Worm (Caenorhabditis elegans) whole organism, L4 larva: ENCODE data around the gene F01D5.1.

ENCODE experiments used
- F10B5.3 ChIP-seq: sonication (generic microtip); optimal IDR thresholded peaks from 2 replicates; lab custom pipeline; 2016; ENCODE audit warnings: mild to moderate bottlenecking, missing genetic modification characterization, missing compliant biosample characterization
- F26F4.8 ChIP-seq: fragments of 200-800 bp; sonication (Bioruptor generic); conservative IDR thresholded peaks from 2 replicates; pipeline ENCODE4 v1.3.6; 2022; ENCODE audit warnings: missing genetic modification characterization, missing compliant biosample characterization
- F44E2.7 ChIP-seq: fragments of 200-800 bp; sonication (Bioruptor generic); IDR thresholded peaks from 2 replicates; pipeline ENCODE4 v2.1.2; 2022; ENCODE audit warnings: missing genetic modification characterization, missing compliant biosample characterization
- Y105C5A.15 ChIP-seq: fragments of 200-800 bp; sonication (Bioruptor generic); IDR thresholded peaks from 2 replicates; pipeline ENCODE4 v1.3.6; 2022; ENCODE audit warnings: missing genetic modification characterization, missing compliant biosample characterization
- Y5F2A.4 ChIP-seq: fragments of 200-800 bp; sonication (Bioruptor generic); optimal IDR thresholded peaks from 2 replicates; lab custom pipeline; 2018; ENCODE audit warnings: mild to moderate bottlenecking, missing genetic modification characterization, missing compliant biosample characterization
- aha-1 ChIP-seq: fragments of 150-350 bp; peaks from one replicate; lab custom pipeline; 2014; ENCODE audit warnings: missing biosample characterization, missing genetic modification characterization
- aly-2 ChIP-seq: sonication (generic microtip); optimal IDR thresholded peaks from 2 replicates; lab custom pipeline; 2018; ENCODE audit warnings: missing biosample characterization, missing genetic modification characterization
- ama-1 ChIP-seq: fragments of 150-350 bp; optimal IDR thresholded peaks from 2 replicates; lab custom pipeline; 2014; ENCODE audit warnings: inconsistent platforms, mixed read lengths
- attf-4 ChIP-seq: sonication (generic microtip); optimal IDR thresholded peaks from 3 replicates; lab custom pipeline; 2017; ENCODE audit warnings: missing biosample characterization, missing genetic modification characterization
- ceh-28 ChIP-seq: fragments of 150-350 bp; optimal IDR thresholded peaks from 2 replicates; lab custom pipeline; 2014; ENCODE audit warnings: missing biosample characterization, missing genetic modification reagents, missing genetic modification characterization
- ceh-62 ChIP-seq: sonication (generic microtip); optimal IDR thresholded peaks from 2 replicates; lab custom pipeline; 2017; ENCODE audit warnings: missing biosample characterization, missing genetic modification characterization
- ceh-82 ChIP-seq: sonication (generic microtip); optimal IDR thresholded peaks from 2 replicates; lab custom pipeline; 2017; ENCODE audit warnings: missing biosample characterization, missing genetic modification characterization
- daf-12 ChIP-seq: fragments of 150-350 bp; optimal IDR thresholded peaks from 2 replicates; lab custom pipeline; 2014; ENCODE audit warnings: missing biosample characterization, missing genetic modification reagents, missing genetic modification characterization
- dmd-8 ChIP-seq: fragments of 200-800 bp; sonication (Bioruptor generic); IDR thresholded peaks from 2 replicates; pipeline ENCODE4 v1.3.6; 2022; ENCODE audit warnings: missing genetic modification characterization, missing compliant biosample characterization
- dpl-1 ChIP-seq: fragments of 150-350 bp; optimal IDR thresholded peaks from 2 replicates; lab custom pipeline; 2014; ENCODE audit warnings: missing biosample characterization, missing genetic modification reagents, missing genetic modification characterization
- egl-27 ChIP-seq: sonication (generic microtip); optimal IDR thresholded peaks from 3 replicates; lab custom pipeline; 2017; ENCODE audit warnings: missing biosample characterization, missing genetic modification reagents, missing genetic modification characterization
- fkh-10 ChIP-seq: fragments of 150-350 bp; optimal IDR thresholded peaks from 2 replicates; lab custom pipeline; 2014; ENCODE audit warnings: missing biosample characterization, missing genetic modification reagents, missing genetic modification characterization
- hmg-1.1 ChIP-seq: fragments of 200-800 bp; sonication (Bioruptor generic); IDR thresholded peaks from 2 replicates; pipeline ENCODE4 v1.3.6; 2022; ENCODE audit warnings: missing genetic modification reagents, missing genetic modification characterization, missing compliant biosample characterization
- jun-1 ChIP-seq: fragments of 150-350 bp; optimal IDR thresholded peaks from 2 replicates; lab custom pipeline; 2014; ENCODE audit warnings: missing biosample characterization, missing genetic modification reagents, missing genetic modification characterization
- lim-7 ChIP-seq: fragments of 200-800 bp; sonication (Bioruptor generic); IDR thresholded peaks from 2 replicates; pipeline ENCODE4 v1.3.6; 2022; ENCODE audit warnings: missing genetic modification characterization, missing compliant biosample characterization
- lin-13 ChIP-seq: fragments of 150-350 bp; optimal IDR thresholded peaks from 2 replicates; lab custom pipeline; 2014; ENCODE audit warnings: missing biosample characterization, missing genetic modification reagents, missing genetic modification characterization
- lin-15B ChIP-seq: fragments of 150-350 bp; sonication (generic microtip); optimal IDR thresholded peaks from 3 replicates; lab custom pipeline; 2014; ENCODE audit warnings: missing biosample characterization, missing genetic modification characterization
- lin-29 ChIP-seq: fragments of 200-800 bp; sonication (Bioruptor generic); IDR thresholded peaks from 2 replicates; pipeline ENCODE4 v1.3.6; 2022; ENCODE audit warnings: missing genetic modification reagents, missing genetic modification characterization, missing compliant biosample characterization
- lin-38 ChIP-seq: fragments of 200-800 bp; sonication (Bioruptor generic); IDR thresholded peaks from 2 replicates; pipeline ENCODE4 v1.3.6; 2022; ENCODE audit warnings: missing genetic modification reagents, missing genetic modification characterization, missing compliant biosample characterization
- lin-39 ChIP-seq: fragments of 150-350 bp; optimal IDR thresholded peaks from 2 replicates; lab custom pipeline; 2014; ENCODE audit warnings: missing biosample characterization, missing genetic modification reagents, missing genetic modification characterization
- lsy-2 ChIP-seq, 2 experiments: fragments of 150-350 bp in 1 of 2; sonication (generic microtip) in 1 of 2; optimal IDR thresholded peaks; 2 replicates each; lab custom pipeline; 2014 to 2017; ENCODE audit warnings: missing biosample characterization in 2 of 2, missing genetic modification characterization in 2 of 2
- mdl-1 ChIP-seq, 2 experiments: fragments of 150-350 bp in 1 of 2; sonication (generic microtip) in 1 of 2; optimal IDR thresholded peaks; 2 replicates each; lab custom pipeline; 2014 to 2017; ENCODE audit warnings: missing biosample characterization in 2 of 2, missing genetic modification characterization in 2 of 2
- mdt-29 ChIP-seq: fragments of 200-800 bp; sonication (Bioruptor generic); IDR thresholded peaks from 2 replicates; pipeline ENCODE4 v1.3.6; 2022; ENCODE audit warnings: missing genetic modification reagents, missing genetic modification characterization, missing compliant biosample characterization
- nhr-102 ChIP-seq: sonication (generic microtip); optimal IDR thresholded peaks from 2 replicates; lab custom pipeline; 2016; ENCODE audit warnings: mild to moderate bottlenecking, missing genetic modification characterization, moderate library complexity, missing compliant biosample characterization
- nhr-11 ChIP-seq: fragments of 150-350 bp; optimal IDR thresholded peaks from 2 replicates; lab custom pipeline; 2014; ENCODE audit warnings: missing biosample characterization, missing genetic modification characterization
- nhr-111 ChIP-seq: fragments of 200-800 bp; sonication (Bioruptor generic); optimal IDR thresholded peaks from 2 replicates; lab custom pipeline; 2018; ENCODE audit warnings: mild to moderate bottlenecking, missing genetic modification characterization, missing compliant biosample characterization
- nhr-237 ChIP-seq: sonication (generic microtip); optimal IDR thresholded peaks from 2 replicates; lab custom pipeline; 2017; ENCODE audit warnings: missing biosample characterization, missing genetic modification characterization
- nhr-28 ChIP-seq: fragments of 150-350 bp; optimal IDR thresholded peaks from 2 replicates; lab custom pipeline; 2014; ENCODE audit warnings: missing biosample characterization, missing genetic modification characterization
- nhr-41 ChIP-seq: fragments of 200-800 bp; sonication (Bioruptor generic); IDR thresholded peaks from 2 replicates; pipeline ENCODE4 v1.3.6; 2022; ENCODE audit warnings: missing genetic modification reagents, missing genetic modification characterization, missing compliant biosample characterization
- nhr-6 ChIP-seq: fragments of 150-350 bp; optimal IDR thresholded peaks from 2 replicates; lab custom pipeline; 2014; ENCODE audit warnings: missing biosample characterization, missing genetic modification characterization
- nhr-76 ChIP-seq: fragments of 150-350 bp; optimal IDR thresholded peaks from 2 replicates; lab custom pipeline; 2014; ENCODE audit warnings: missing biosample characterization, missing genetic modification characterization
- pqm-1 ChIP-seq: sonication (generic microtip); optimal IDR thresholded peaks from 2 replicates; lab custom pipeline; 2017; ENCODE audit warnings: missing biosample characterization, missing genetic modification characterization
- sdz-12 ChIP-seq: fragments of 200-800 bp; sonication (Bioruptor generic); optimal IDR thresholded peaks from 2 replicates; lab custom pipeline; 2018; ENCODE audit warnings: mild to moderate bottlenecking, missing genetic modification characterization, missing compliant biosample characterization
- set-16 ChIP-seq: fragments of 200-800 bp; sonication (Bioruptor generic); IDR thresholded peaks from 2 replicates; pipeline ENCODE4 v1.3.6; 2022; ENCODE audit warnings: missing genetic modification reagents, missing genetic modification characterization, missing compliant biosample characterization
- skn-1 ChIP-seq: fragments of 150-350 bp; optimal IDR thresholded peaks from 2 replicates; lab custom pipeline; 2014; ENCODE audit warnings: missing biosample characterization, missing genetic modification characterization
- snpc-1.2 ChIP-seq: fragments of 200-800 bp; sonication (Bioruptor generic); IDR thresholded peaks from 2 replicates; pipeline ENCODE4 v1.3.6; 2022; ENCODE audit warnings: missing genetic modification reagents, missing genetic modification characterization, missing compliant biosample characterization
- snpc-4 ChIP-seq: fragments of 150-350 bp; optimal IDR thresholded peaks from 2 replicates; lab custom pipeline; 2014; ENCODE audit warnings: missing biosample characterization, missing genetic modification characterization
- spr-1 ChIP-seq: sonication (generic microtip); optimal IDR thresholded peaks from 2 replicates; lab custom pipeline; 2016; ENCODE audit warnings: mild to moderate bottlenecking, missing genetic modification characterization, missing compliant biosample characterization
- spr-3 ChIP-seq: fragments of 200-800 bp; sonication (Bioruptor generic); optimal IDR thresholded peaks from 2 replicates; lab custom pipeline; 2018; ENCODE audit warnings: mild to moderate bottlenecking, missing genetic modification characterization, missing compliant biosample characterization
- tra-1 ChIP-seq: fragments of 200-800 bp; sonication (Bioruptor generic); IDR thresholded peaks from 2 replicates; pipeline ENCODE4 v1.3.6; 2022; ENCODE audit warnings: missing genetic modification reagents, missing genetic modification characterization, missing compliant biosample characterization
- unc-130 ChIP-seq: sonication (generic microtip); optimal IDR thresholded peaks from 2 replicates; lab custom pipeline; 2016; ENCODE audit warnings: missing genetic modification reagents, missing genetic modification characterization, missing compliant biosample characterization
- unc-39 ChIP-seq: sonication (generic microtip); optimal IDR thresholded peaks from 2 replicates; lab custom pipeline; 2017; ENCODE audit warnings: missing biosample characterization, missing genetic modification characterization
- zag-1 ChIP-seq: fragments of 150-350 bp; optimal IDR thresholded peaks from 2 replicates; lab custom pipeline; 2014; ENCODE audit warnings: missing biosample characterization, missing genetic modification characterization
- zfp-3 ChIP-seq: fragments of 200-800 bp; sonication (Bioruptor generic); conservative IDR thresholded peaks from 2 replicates; pipeline ENCODE4 v1.3.6; 2022; ENCODE audit warnings: missing genetic modification reagents, missing genetic modification characterization, missing compliant biosample characterization
- zip-11 ChIP-seq: fragments of 200-800 bp; sonication (Bioruptor generic); IDR thresholded peaks from 2 replicates; pipeline ENCODE4 v1.3.6; 2022; ENCODE audit warnings: missing genetic modification characterization, missing compliant biosample characterization
- zip-2 ChIP-seq: fragments of 150-350 bp; optimal IDR thresholded peaks from 2 replicates; lab custom pipeline; 2014; ENCODE audit warnings: missing biosample characterization, missing genetic modification characterization

F01D5.1 gene

DNA sequence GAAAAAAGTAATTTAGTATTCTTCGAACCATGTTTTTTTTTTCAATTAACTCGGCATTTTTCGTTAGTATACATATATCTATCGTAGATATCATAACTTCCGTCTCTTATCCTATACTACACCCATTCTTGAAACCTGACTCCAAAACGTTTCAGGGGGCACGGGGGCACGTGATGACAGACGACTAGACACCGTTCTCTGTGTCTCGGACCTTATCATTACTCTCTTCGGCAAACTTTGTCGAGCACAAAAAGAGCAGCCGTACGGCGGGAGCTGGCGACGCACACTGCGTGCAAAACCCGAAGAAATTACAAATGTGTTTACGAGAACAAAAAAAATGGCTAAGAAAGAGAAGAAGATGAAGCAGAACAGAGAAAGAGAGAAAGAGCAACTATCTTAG, 46.8 kb upstream of the F01D5.1 start (continued):
- TF ChIP-seq lin-29 (GFP tag; lab: Robert Waterston, UW): no peak
- peak; percentile 20 for TF ChIP-seq spr-1 (tag; lab: Kevin White, UChicago)
- TF ChIP-seq daf-12: no peak
- TF ChIP-seq nhr-76 (tag; lab: Kevin White, UChicago): no peak
- TF ChIP-seq mdl-1 (tag; optimal IDR thresholded peaks at IDR 0.05; lab: Kevin White, UChicago): peak; percentile 64 to 93
- no peak for TF ChIP-seq skn-1 (tag; lab: Kevin White, UChicago)
- peak; percentile 40 for TF ChIP-seq lin-38 (GFP tag; lab: Robert Waterston, UW)
- TF ChIP-seq nhr-237: no peak
- TF ChIP-seq mdt-29 (GFP tag; lab: Robert Waterston, UW): no peak
- no peak for TF ChIP-seq attf-4 (tag; lab: Kevin White, UChicago)
- TF ChIP-seq ceh-82: no peak
- TF ChIP-seq nhr-111: no peak
- peak; percentile 72 for TF ChIP-seq tra-1 (GFP tag; lab: Robert Waterston, UW)
- no peak for TF ChIP-seq lin-15B
- no peak for TF ChIP-seq Y105C5A.15 (GFP tag; lab: Robert Waterston, UW)

DNA sequence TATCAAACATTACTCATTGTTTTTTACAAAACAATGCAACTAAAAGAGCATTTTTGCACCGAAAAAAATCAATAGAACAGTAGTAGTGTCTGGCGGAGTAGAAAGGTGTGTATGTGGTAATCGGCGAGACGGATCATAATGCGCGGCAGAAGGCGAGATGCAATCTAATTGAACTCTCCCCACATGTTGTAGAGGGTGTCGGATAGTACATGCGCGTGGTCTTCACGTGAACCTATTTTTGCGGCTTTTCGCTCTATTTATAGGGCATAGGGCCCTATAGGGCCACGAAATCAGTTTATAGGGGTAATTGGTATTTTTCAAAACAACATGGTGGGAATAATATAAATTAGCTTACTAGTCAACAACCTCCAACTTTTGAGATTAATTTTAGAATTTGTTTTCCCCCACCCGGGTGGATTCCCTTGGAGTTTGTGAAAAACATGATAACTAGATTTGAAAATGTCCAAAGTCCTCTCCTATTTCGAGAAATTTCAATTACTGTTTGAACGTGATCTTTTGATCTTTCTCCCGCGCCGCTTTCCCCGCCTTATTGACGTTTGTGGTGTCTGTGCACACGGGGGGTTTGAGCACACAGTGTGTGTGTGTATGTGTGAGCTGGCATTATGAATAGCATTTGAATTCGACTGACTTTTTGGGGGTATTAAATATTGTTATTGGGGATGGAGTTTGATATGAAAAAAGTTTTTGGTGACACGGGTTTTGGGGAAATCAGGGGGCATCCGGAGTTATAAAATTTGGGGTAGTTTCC, 45.6 kb upstream of the F01D5.1 start:
- no peak for TF ChIP-seq fkh-10 (GFP tag; lab: Kevin White, UChicago)
- TF ChIP-seq lin-13 (GFP tag; lab: Kevin White, UChicago): peak; percentile 38
- TF ChIP-seq pqm-1: peak; percentile 33
- peak; percentile 51 for TF ChIP-seq nhr-102 (tag; lab: Kevin White, UChicago)
- no peak for TF ChIP-seq snpc-4 (tag; lab: Kevin White, UChicago)
- TF ChIP-seq nhr-111: no peak
- no peak for TF ChIP-seq ceh-82
- no peak for TF ChIP-seq nhr-11 (tag; lab: Kevin White, UChicago)
- no peak for TF ChIP-seq zip-2 (tag; lab: Kevin White, UChicago)
- TF ChIP-seq lin-39 (tag; lab: Kevin White, UChicago): no peak
- TF ChIP-seq zfp-3 (GFP tag; lab: Robert Waterston, UW): no peak
- no peak for TF ChIP-seq aly-2 (tag; lab: Kevin White, UChicago)
- TF ChIP-seq F44E2.7: no peak
- no peak for TF ChIP-seq spr-1 (tag; lab: Kevin White, UChicago)
- no peak for TF ChIP-seq dmd-8 (GFP tag; lab: Robert Waterston, UW)
- no peak for TF ChIP-seq skn-1 (tag; lab: Kevin White, UChicago)
- no peak for TF ChIP-seq ceh-28 (tag; lab: Kevin White, UChicago)
- TF ChIP-seq egl-27 (tag; lab: Kevin White, UChicago): no peak
- no peak for TF ChIP-seq set-16 (GFP tag; lab: Robert Waterston, UW)
- no peak for TF ChIP-seq spr-3 (GFP tag; lab: Kevin White, UChicago)
- no peak for TF ChIP-seq ama-1 (lab: Kevin White, UChicago)
- TF ChIP-seq nhr-28 (tag; lab: Kevin White, UChicago): peak; percentile 42
- no peak for TF ChIP-seq zip-11
- peak; percentile 47 for TF ChIP-seq nhr-6
- TF ChIP-seq snpc-1.2 (GFP tag; lab: Robert Waterston, UW): no peak
- TF ChIP-seq nhr-41: no peak
- no peak for TF ChIP-seq nhr-237
- TF ChIP-seq dpl-1 (GFP tag; lab: Kevin White, UChicago): no peak
- TF ChIP-seq unc-39 (tag; lab: Kevin White, UChicago): no peak
- no peak for TF ChIP-seq sdz-12 (GFP tag; lab: Kevin White, UChicago)
- TF ChIP-seq F26F4.8 (GFP tag; lab: Robert Waterston, UW): no peak
- TF ChIP-seq hmg-1.1 (GFP tag; lab: Robert Waterston, UW): no peak
- no peak for TF ChIP-seq F10B5.3
- no peak for TF ChIP-seq zag-1
- TF ChIP-seq nhr-76 (tag; lab: Kevin White, UChicago): no peak
- TF ChIP-seq lsy-2 (tag; optimal IDR thresholded peaks at IDR 0.05; lab: Kevin White, UChicago): peak in 1 of 2 experiments; percentile 12
- TF ChIP-seq Y5F2A.4: no peak
- no peak for TF ChIP-seq lim-7
- no peak for TF ChIP-seq unc-130 (GFP tag; lab: Kevin White, UChicago)
- peak; percentile 79 for TF ChIP-seq aha-1
- no peak for TF ChIP-seq ceh-62 (tag; lab: Kevin White, UChicago)
- TF ChIP-seq mdt-29 (GFP tag; lab: Robert Waterston, UW): no peak
- TF ChIP-seq jun-1 (tag; lab: Kevin White, UChicago): no peak
